Worm (Caenorhabditis elegans): ENCODE data around the gene col-179.

ce11 chrX:11199155-11199554, 2.1 kb upstream of the col-179 start, which contains the start of gene col-178:
- TF ChIP-seq ceh-13 (GFP tag; optimal IDR thresholded peaks at IDR 0.05): no peak
- no peak for TF ChIP-seq ama-1 (optimal IDR thresholded peaks at IDR 0.05)
- no peak for TF ChIP-seq sea-1 (GFP tag; conservative IDR thresholded peaks at IDR 0.05)
- TF ChIP-seq ceh-36 (tag; optimal IDR thresholded peaks at IDR 0.05): no peak
- TF ChIP-seq aly-1 (tag; optimal IDR thresholded peaks at IDR 0.05): no peak
- no peak for TF ChIP-seq flt-1 (GFP tag; IDR thresholded peaks at IDR 0.05)
- TF ChIP-seq ets-7 (tag; optimal IDR thresholded peaks at IDR 0.05): no peak
- no peak for TF ChIP-seq hmbx-1 (tag; optimal IDR thresholded peaks at IDR 0.05)
- TF ChIP-seq hmg-4 (GFP tag; optimal IDR thresholded peaks at IDR 0.05): no peak
